Fruit fly (Drosophila melanogaster) whole organism, wandering third instar larva: ENCODE results near the gene Imp.

ENCODE experiments used
- Abd-B ChIP-seq: fragments of >200 bp; optimal IDR thresholded peaks from 2 replicates; lab custom pipeline; 2017; ENCODE audit warnings: missing biosample characterization, missing genetic modification characterization
- Dfd ChIP-seq: fragments of >200 bp; optimal IDR thresholded peaks from 2 replicates; lab custom pipeline; 2017; ENCODE audit warnings: missing biosample characterization, missing genetic modification characterization
- Dif ChIP-seq: fragments of 200-275, 200-300 bp; sonication (Bioruptor generic); optimal IDR thresholded peaks from 2 replicates; lab custom pipeline; 2018; ENCODE audit warnings: missing biosample characterization, missing genetic modification characterization; ENCODE audit not compliant: partially characterized antibody
- OdsH ChIP-seq: fragments of 200-800 bp; sonication (Bioruptor generic); optimal IDR thresholded peaks from 2 replicates; lab custom pipeline; 2016; ENCODE audit warnings: missing biosample characterization, mild to moderate bottlenecking, missing genetic modification characterization
- Vsx2 ChIP-seq: fragments of 200-300, 225-300 bp; sonication (Bioruptor generic); optimal IDR thresholded peaks from 2 replicates; lab custom pipeline; 2018; ENCODE audit warnings: missing biosample characterization, missing genetic modification characterization; ENCODE audit not compliant: partially characterized antibody
- br ChIP-seq: fragments of 200-800 bp; sonication (Bioruptor generic); optimal IDR thresholded peaks from 2 replicates; lab custom pipeline; 2016; ENCODE audit warnings: missing biosample characterization, missing genetic modification characterization
- brk ChIP-seq: fragments of 200-800 bp; sonication (Bioruptor generic); optimal IDR thresholded peaks from 2 replicates; lab custom pipeline; 2016; ENCODE audit warnings: missing biosample characterization, mild to moderate bottlenecking, missing genetic modification characterization
- ey ChIP-seq: fragments of 200-800 bp; sonication (Bioruptor generic); optimal IDR thresholded peaks from 2 replicates; lab custom pipeline; 2016; ENCODE audit warnings: missing biosample characterization, missing genetic modification characterization
- fru ChIP-seq: fragments of 200-800 bp; sonication (Bioruptor generic); optimal IDR thresholded peaks from 3 replicates; lab custom pipeline; 2016; ENCODE audit warnings: missing biosample characterization, mild to moderate bottlenecking, missing genetic modification characterization
- h ChIP-seq: fragments of 200-800 bp; sonication (Bioruptor generic); optimal IDR thresholded peaks from 3 replicates; lab custom pipeline; 2016; ENCODE audit warnings: missing biosample characterization, mild to moderate bottlenecking, missing genetic modification characterization
- lola ChIP-seq: fragments of >200 bp; optimal IDR thresholded peaks from 2 replicates; lab custom pipeline; 2017; ENCODE audit warnings: missing biosample characterization, missing genetic modification characterization
- pan ChIP-seq: fragments of >200 bp; optimal IDR thresholded peaks from 2 replicates; lab custom pipeline; 2017
- psq ChIP-seq: fragments of 200-800 bp; sonication (Bioruptor generic); optimal IDR thresholded peaks from 3 replicates; lab custom pipeline; 2017; ENCODE audit warnings: missing biosample characterization, mild to moderate bottlenecking, missing genetic modification characterization, moderate library complexity

DNA sequence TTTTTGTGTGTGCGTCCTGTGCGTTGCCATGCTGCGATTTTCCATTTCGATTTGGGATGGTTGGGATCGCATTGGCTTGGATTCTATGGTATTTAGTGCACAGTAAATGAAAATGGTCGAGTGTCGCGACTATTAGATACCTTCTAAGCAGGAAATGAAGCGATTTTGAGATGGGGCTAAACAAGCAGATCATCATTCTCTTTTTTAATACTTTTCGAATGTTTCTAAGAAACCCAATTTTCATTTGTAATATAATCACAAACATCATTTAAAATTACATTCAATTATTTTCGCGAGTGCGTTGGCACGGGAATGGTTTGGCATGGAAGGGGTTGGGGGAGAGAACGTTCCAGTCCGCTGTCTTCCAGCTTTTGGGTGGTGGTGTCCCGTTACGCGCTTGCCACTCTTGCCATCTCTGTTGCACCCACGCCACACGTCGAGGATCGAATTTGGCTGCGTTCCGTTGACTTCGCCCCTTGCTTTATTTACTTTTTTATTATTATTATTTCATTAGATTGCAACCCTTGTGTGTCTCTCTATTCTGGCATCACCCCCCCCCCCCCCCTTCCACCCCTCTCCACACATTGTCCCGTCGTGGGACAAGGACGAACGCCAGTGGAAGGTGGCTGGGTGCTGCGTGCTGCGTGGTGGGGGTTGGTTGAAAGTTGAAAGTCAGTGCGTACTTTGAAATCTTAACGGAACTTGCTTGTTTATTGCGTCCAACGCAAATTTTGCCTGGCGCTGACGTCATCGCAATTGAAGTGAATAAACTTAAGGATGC, 1.5 kb upstream of the Imp start:
- TF ChIP-seq pan (lab: Kevin White, UChicago) (no peak), brk (GFP tag; lab: Kevin White, UChicago) (no peak), fru (no peak), ey (GFP tag; lab: Kevin White, UChicago) (no peak), br (GFP tag; lab: Kevin White, UChicago) (no peak), psq (GFP tag; lab: Kevin White, UChicago) (no peak), h (no peak), OdsH (GFP tag; lab: Kevin White, UChicago) (no peak), Vsx2 (GFP tag; lab: Kevin White, UChicago) (no peak), Dfd (GFP tag; lab: Kevin White, UChicago) (peak; percentile 40), lola (GFP tag; lab: Kevin White, UChicago) (no peak), Abd-B (no peak), Dif (GFP tag; lab: Kevin White, UChicago) (no peak)
